Worm (Caenorhabditis elegans) whole organism, L4 larva: Measurements from ENCODE around the gene F53G2.2.

ENCODE experiments used
- lsy-2 ChIP-seq, 2 experiments: fragments of 150-350 bp in 1 of 2; sonication (generic microtip) in 1 of 2; optimal IDR thresholded peaks; 2 replicates each; lab custom pipeline; 2014 to 2017; ENCODE audit warnings: missing biosample characterization in 2 of 2, missing genetic modification characterization in 2 of 2
- nhr-237 ChIP-seq: sonication (generic microtip); optimal IDR thresholded peaks from 2 replicates; lab custom pipeline; 2017; ENCODE audit warnings: missing biosample characterization, missing genetic modification characterization
- nhr-6 ChIP-seq: fragments of 150-350 bp; optimal IDR thresholded peaks from 2 replicates; lab custom pipeline; 2014; ENCODE audit warnings: missing biosample characterization, missing genetic modification characterization
- pqm-1 ChIP-seq: sonication (generic microtip); optimal IDR thresholded peaks from 2 replicates; lab custom pipeline; 2017; ENCODE audit warnings: missing biosample characterization, missing genetic modification characterization

- TF ChIP-seq pqm-1 (tag; lab: Kevin White, UChicago) (no peak), nhr-6 (no peak), nhr-237 (no peak), lsy-2 (tag; optimal IDR thresholded peaks at IDR 0.05; lab: Kevin White, UChicago) (no peak)
Observed at ce11 chrII:2473270-2473669, 8.5 kb upstream of the F53G2.2 start, which contains the start of gene tsr-1.
